Worm (Caenorhabditis elegans): Measurements from ENCODE around the gene F23F12.3.

DNA sequence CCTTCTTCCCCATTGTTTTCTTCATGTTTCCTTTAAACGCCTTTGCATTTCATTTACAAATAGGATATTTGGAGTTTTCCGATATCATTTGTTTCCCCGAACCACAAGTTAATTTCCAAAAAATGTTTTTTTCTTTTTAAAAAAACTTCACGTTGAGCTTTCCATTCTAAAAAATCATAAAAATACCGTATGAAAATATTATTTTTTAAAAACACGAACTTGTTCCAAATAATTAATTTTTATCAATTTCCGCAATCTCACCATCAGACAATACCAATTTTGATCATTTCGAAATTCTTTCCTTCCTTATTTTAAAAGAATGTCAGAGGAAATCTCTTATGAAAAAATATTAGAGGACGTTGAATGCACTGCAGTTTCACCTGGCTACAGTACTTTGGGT is 28.9 kb upstream of the F23F12.3 start, which contains the start of gene wht-6:
- TF ChIP-seq rec-8 (tag; optimal IDR thresholded peaks at IDR 0.05) (no peak), unc-130 (GFP tag; optimal IDR thresholded peaks at IDR 0.05) (no peak)
